Worm (Caenorhabditis elegans): ENCODE results near the gene K04G7.1.

ce11 chrIII:7185473-7185872, 23.0 kb downstream of the K04G7.1 start, which contains the start of gene F37C12.14:
- TF ChIP-seq pha-4 (tag; optimal IDR thresholded peaks at IDR 0.05) (no peak), ceh-82 (tag; optimal IDR thresholded peaks at IDR 0.05) (no peak), nhr-28 (tag; optimal IDR thresholded peaks at IDR 0.05) (no peak), egl-5 (tag; optimal IDR thresholded peaks at IDR 0.05) (no peak), nhr-237 (tag; optimal IDR thresholded peaks at IDR 0.05) (no peak)
